Worm (Caenorhabditis elegans) whole organism, young adult: ENCODE data around the gene ZK938.11.

Source experiments
- B0019.2 ChIP-seq: fragments of 200-800 bp; sonication (Bioruptor generic); conservative IDR thresholded peaks from 2 replicates; pipeline ENCODE4 v1.3.6; 2022; ENCODE audit warnings: missing genetic modification reagents, missing genetic modification characterization, missing compliant biosample characterization
- B0261.1 ChIP-seq: sonication (generic microtip); optimal IDR thresholded peaks from 2 replicates; lab custom pipeline; 2016; ENCODE audit warnings: mild to moderate bottlenecking, missing genetic modification characterization, moderate library complexity, missing compliant biosample characterization
- D2030.7 ChIP-seq: fragments of 200-800 bp; sonication (Bioruptor generic); IDR thresholded peaks from 2 replicates; pipeline ENCODE4 v1.3.6; 2022; ENCODE audit warnings: missing genetic modification reagents, missing genetic modification characterization, missing compliant biosample characterization
- F10E7.11 ChIP-seq: sonication (generic microtip); optimal IDR thresholded peaks from 2 replicates; lab custom pipeline; 2017; ENCODE audit warnings: mild to moderate bottlenecking, missing genetic modification characterization, moderate library complexity, missing compliant biosample characterization
- F23B12.7 ChIP-seq: sonication (generic microtip); optimal IDR thresholded peaks from 2 replicates; lab custom pipeline; 2017; ENCODE audit warnings: missing genetic modification characterization, mild to moderate bottlenecking, missing compliant biosample characterization, antibody characterized with exemption, moderate library complexity; ENCODE audit not compliant: insufficient read depth
- F33H1.4 ChIP-seq: fragments of 200-800 bp; sonication (Bioruptor generic); IDR thresholded peaks from 2 replicates; pipeline ENCODE4 v1.3.6; 2022; ENCODE audit warnings: missing genetic modification reagents, missing genetic modification characterization, missing compliant biosample characterization
- F37B4.10 ChIP-seq: fragments of 200-800 bp; sonication (Bioruptor generic); IDR thresholded peaks from 2 replicates; pipeline ENCODE4 v1.3.6; 2022; ENCODE audit warnings: missing genetic modification characterization, missing compliant biosample characterization
- F39B2.1 ChIP-seq: fragments of 200-800 bp; sonication (Bioruptor generic); IDR thresholded peaks from 2 replicates; pipeline ENCODE4 v1.3.6; 2022; ENCODE audit warnings: missing genetic modification reagents, missing genetic modification characterization, missing compliant biosample characterization
- F49E8.2 ChIP-seq: sonication (generic microtip); optimal IDR thresholded peaks from 3 replicates; lab custom pipeline; 2017; ENCODE audit warnings: missing genetic modification characterization, mild to moderate bottlenecking, missing compliant biosample characterization, antibody characterized with exemption, moderate library complexity; ENCODE audit not compliant: insufficient read depth
- F52B5.7 ChIP-seq: sonication (generic microtip); optimal IDR thresholded peaks from 2 replicates; lab custom pipeline; 2016; ENCODE audit warnings: mild to moderate bottlenecking, missing genetic modification characterization, missing compliant biosample characterization
- F57C9.4 ChIP-seq: sonication (generic microtip); optimal IDR thresholded peaks from 2 replicates; lab custom pipeline; 2017; ENCODE audit warnings: mild to moderate bottlenecking, missing genetic modification characterization, missing compliant biosample characterization
- T26A5.8 ChIP-seq: sonication (generic microtip); optimal IDR thresholded peaks from 2 replicates; lab custom pipeline; 2016; ENCODE audit warnings: missing genetic modification characterization, missing compliant biosample characterization
- Y56A3A.18 ChIP-seq: fragments of 200-800 bp; sonication (Bioruptor generic); IDR thresholded peaks from 2 replicates; pipeline ENCODE4 v1.3.6; 2022; ENCODE audit warnings: missing genetic modification reagents, missing genetic modification characterization, missing compliant biosample characterization
- ZK185.1 ChIP-seq: sonication (generic microtip); optimal IDR thresholded peaks from 2 replicates; lab custom pipeline; 2016; ENCODE audit warnings: mild to moderate bottlenecking, missing genetic modification characterization, missing compliant biosample characterization; ENCODE audit not compliant: poor library complexity, severe bottlenecking
- akir-1 ChIP-seq: fragments of 200-800 bp; sonication (Bioruptor generic); optimal IDR thresholded peaks from 2 replicates; lab custom pipeline; 2018; ENCODE audit warnings: mild to moderate bottlenecking, missing genetic modification characterization, moderate library complexity, missing compliant biosample characterization
- atf-7 ChIP-seq: sonication (generic microtip); optimal IDR thresholded peaks from 2 replicates; lab custom pipeline; 2017; ENCODE audit warnings: mild to moderate bottlenecking, missing genetic modification characterization, missing compliant biosample characterization
- attf-5 ChIP-seq: fragments of 200-800 bp; sonication (Bioruptor generic); optimal IDR thresholded peaks from 2 replicates; lab custom pipeline; 2018; ENCODE audit warnings: mild to moderate bottlenecking, missing genetic modification characterization, missing compliant biosample characterization
- ceh-100 ChIP-seq: fragments of 200-800 bp; sonication (Bioruptor generic); IDR thresholded peaks from 2 replicates; pipeline ENCODE4 v1.3.6; 2022; ENCODE audit warnings: missing genetic modification reagents, missing genetic modification characterization, missing compliant biosample characterization
- ceh-27 ChIP-seq: fragments of 200-800 bp; sonication (Bioruptor generic); optimal IDR thresholded peaks from 2 replicates; lab custom pipeline; 2018; ENCODE audit warnings: mild to moderate bottlenecking, missing genetic modification characterization, moderate library complexity, missing compliant biosample characterization
- ceh-91 ChIP-seq: fragments of 200-800 bp; sonication (Bioruptor generic); IDR thresholded peaks from 2 replicates; pipeline ENCODE4 v1.3.6; 2022; ENCODE audit warnings: missing genetic modification reagents, missing genetic modification characterization, missing compliant biosample characterization
- efl-1 ChIP-seq: fragments of 150-350 bp; optimal IDR thresholded peaks from 2 replicates; lab custom pipeline; 2014; ENCODE audit warnings: missing biosample characterization, missing genetic modification reagents, missing genetic modification characterization
- egrh-3 ChIP-seq: fragments of 200-800 bp; sonication (Bioruptor generic); IDR thresholded peaks from 2 replicates; pipeline ENCODE4 v1.3.6; 2022; ENCODE audit warnings: missing genetic modification reagents, missing genetic modification characterization, missing compliant biosample characterization
- ekl-4 ChIP-seq: fragments of 200-800 bp; sonication (Bioruptor generic); IDR thresholded peaks from 2 replicates; pipeline ENCODE4 v1.3.6; 2022; ENCODE audit warnings: missing genetic modification reagents, missing genetic modification characterization, missing compliant biosample characterization
- hmg-1.2 ChIP-seq: fragments of 200-800 bp; sonication (Bioruptor generic); IDR thresholded peaks from 2 replicates; pipeline ENCODE4 v1.3.6; 2022; ENCODE audit warnings: missing genetic modification reagents, missing genetic modification characterization, missing compliant biosample characterization
- hsf-1 ChIP-seq: fragments of 200-800 bp; sonication (Bioruptor generic); IDR thresholded peaks from 2 replicates; pipeline ENCODE4 v1.3.6; 2022; ENCODE audit warnings: missing genetic modification reagents, missing genetic modification characterization, missing compliant biosample characterization
- lag-1 ChIP-seq: fragments of 200-800 bp; sonication (Bioruptor generic); IDR thresholded peaks from 2 replicates; pipeline ENCODE4 v1.3.6; 2022; ENCODE audit warnings: missing genetic modification reagents, missing genetic modification characterization, missing compliant biosample characterization
- lin-40 ChIP-seq: sonication (generic microtip); optimal IDR thresholded peaks from 2 replicates; lab custom pipeline; 2016; ENCODE audit warnings: missing genetic modification characterization, mild to moderate bottlenecking, missing compliant biosample characterization, missing genotype, missing genetic modification reagents
- lin-54 ChIP-seq: fragments of 200-800 bp; sonication (Bioruptor generic); optimal IDR thresholded peaks from 2 replicates; lab custom pipeline; 2018; ENCODE audit warnings: mild to moderate bottlenecking, missing genetic modification characterization, missing compliant biosample characterization
- madf-8 ChIP-seq: fragments of 200-800 bp; sonication (Bioruptor generic); conservative IDR thresholded peaks from 2 replicates; pipeline ENCODE4 v1.3.6; 2022; ENCODE audit warnings: missing genetic modification reagents, missing genetic modification characterization, missing compliant biosample characterization
- mel-28 ChIP-seq: sonication (generic microtip); optimal IDR thresholded peaks from 2 replicates; lab custom pipeline; 2016; ENCODE audit warnings: borderline replicate concordance, mild to moderate bottlenecking, missing genetic modification characterization, missing compliant biosample characterization
- mes-4 ChIP-seq: sonication (generic microtip); optimal IDR thresholded peaks from 2 replicates; lab custom pipeline; 2016; ENCODE audit warnings: missing genotype, missing genetic modification characterization, missing compliant biosample characterization
- nfyb-1 ChIP-seq: fragments of 200-800 bp; sonication (Bioruptor generic); IDR thresholded peaks from 2 replicates; pipeline ENCODE4 v1.3.6; 2022; ENCODE audit warnings: missing genetic modification reagents, missing genetic modification characterization, missing compliant biosample characterization
- nhr-179 ChIP-seq: sonication (generic microtip); optimal IDR thresholded peaks from 2 replicates; lab custom pipeline; 2016; ENCODE audit warnings: mild to moderate bottlenecking, missing genetic modification characterization, missing compliant biosample characterization
- rec-8 ChIP-seq, 2 experiments: sonication (generic microtip); optimal IDR thresholded peaks; 2 replicates each; lab custom pipeline; 2016; ENCODE audit warnings: mild to moderate bottlenecking in 2 of 2, missing genetic modification characterization in 2 of 2, missing genetic modification reagents in 2 of 2, missing genotype in 2 of 2, missing biosample characterization in 1 of 2, missing compliant biosample characterization in 1 of 2, moderate library complexity in 1 of 2
- snpc-3.4 ChIP-seq: sonication (generic microtip); optimal IDR thresholded peaks from 2 replicates; lab custom pipeline; 2017; ENCODE audit warnings: missing genetic modification characterization, mild to moderate bottlenecking, missing compliant biosample characterization, antibody characterized with exemption, moderate library complexity, missing genotype, missing genetic modification reagents
- snpc-4 ChIP-seq, 5 experiments: fragments of 150-350 bp in 1 of 5; sonication (generic microtip) in 4 of 5; optimal IDR thresholded peaks; 2 replicates each; lab custom pipeline; 2014 to 2018; ENCODE audit warnings: missing genetic modification characterization in 5 of 5, missing biosample characterization in 3 of 5, antibody characterized with exemption in 2 of 5, mild to moderate bottlenecking in 2 of 5, missing compliant biosample characterization in 2 of 5, missing genotype in 2 of 5, moderate library complexity in 2 of 5, missing genetic modification reagents in 1 of 5
- sptf-2 ChIP-seq: fragments of 200-800 bp; sonication (Bioruptor generic); optimal IDR thresholded peaks from 2 replicates; lab custom pipeline; 2018; ENCODE audit warnings: mild to moderate bottlenecking, missing genetic modification characterization, missing compliant biosample characterization
- tbp1 ChIP-seq: fragments of 200-800 bp; sonication (Bioruptor generic); optimal IDR thresholded peaks from 2 replicates; lab custom pipeline; 2018; ENCODE audit warnings: mild to moderate bottlenecking, missing genetic modification characterization, missing compliant biosample characterization
- tlf-1 ChIP-seq: fragments of 200-800 bp; sonication (Bioruptor generic); optimal IDR thresholded peaks from 2 replicates; lab custom pipeline; 2018; ENCODE audit warnings: mild to moderate bottlenecking, missing genetic modification characterization, missing compliant biosample characterization
- unc-130 ChIP-seq: sonication (generic microtip); optimal IDR thresholded peaks from 2 replicates; lab custom pipeline; 2016; ENCODE audit warnings: missing genetic modification reagents, missing genetic modification characterization, missing compliant biosample characterization
- ztf-18 ChIP-seq: sonication (generic microtip); optimal IDR thresholded peaks from 2 replicates; lab custom pipeline; 2016; ENCODE audit warnings: missing genotype, mild to moderate bottlenecking, missing genetic modification characterization, missing compliant biosample characterization
- ztf-25 ChIP-seq: fragments of 200-800 bp; sonication (Bioruptor generic); IDR thresholded peaks from 2 replicates; pipeline ENCODE4 v1.3.6; 2022; ENCODE audit warnings: missing genetic modification reagents, missing genetic modification characterization, missing compliant biosample characterization
- ztf-28 ChIP-seq: fragments of 200-800 bp; sonication (Bioruptor generic); IDR thresholded peaks from 2 replicates; pipeline ENCODE4 v1.3.6; 2022; ENCODE audit warnings: missing genetic modification reagents, missing genetic modification characterization, missing compliant biosample characterization

ZK938.11 gene

ce11 chrII:9859575-9859974 is 19.4 kb upstream of the ZK938.11 start, which contains the start of gene chil-5:
Gene chil-5 (minus strand): TSS chrII:9859675.
- TF ChIP-seq mes-4 (tag; lab: Kevin White, UChicago) (no peak), T26A5.8 (tag; lab: Kevin White, UChicago) (no peak), F52B5.7 (no peak), lag-1 (GFP tag; lab: Robert Waterston, UW) (no peak), ekl-4 (GFP tag; lab: Robert Waterston, UW) (no peak), F49E8.2 (tag; lab: Kevin White, UChicago) (no peak), hmg-1.2 (GFP tag; lab: Robert Waterston, UW) (no peak), tlf-1 (GFP tag; lab: Kevin White, UChicago) (no peak), F39B2.1 (GFP tag; lab: Robert Waterston, UW) (no peak), Y56A3A.18 (GFP tag; lab: Robert Waterston, UW) (no peak), ztf-25 (GFP tag; lab: Robert Waterston, UW) (no peak), tbp1 (GFP tag; lab: Kevin White, UChicago) (no peak), mel-28 (tag; lab: Kevin White, UChicago) (no peak), lin-40 (tag; lab: Kevin White, UChicago) (no peak)
- TF ChIP-seq, all 124 proteins: peak for 0

ce11 chrII:9857791-9858190 is 17.6 kb upstream of the ZK938.11 start, which contains the start of gene chil-6:
Gene chil-6 (minus strand): TSS chrII:9857891.
- TF ChIP-seq sptf-2 (GFP tag; lab: Kevin White, UChicago), result no peak
- TF ChIP-seq akir-1 (GFP tag; lab: Kevin White, UChicago), result no peak
- no peak for TF ChIP-seq mel-28 (tag; lab: Kevin White, UChicago)
- no peak for TF ChIP-seq B0261.1 (tag; lab: Kevin White, UChicago)
- no peak for TF ChIP-seq snpc-3.4
- TF ChIP-seq F33H1.4 (GFP tag; lab: Robert Waterston, UW), result no peak
- no peak for TF ChIP-seq F37B4.10 (GFP tag; lab: Robert Waterston, UW)
- TF ChIP-seq F57C9.4 (tag; lab: Kevin White, UChicago), result no peak
- no peak for TF ChIP-seq egrh-3 (GFP tag; lab: Robert Waterston, UW)
- no peak for TF ChIP-seq B0019.2 (GFP tag; lab: Robert Waterston, UW)
- no peak for TF ChIP-seq D2030.7 (GFP tag; lab: Robert Waterston, UW)
- TF ChIP-seq ztf-18, result no peak
- TF ChIP-seq ceh-91 (GFP tag; lab: Robert Waterston, UW), result no peak
- TF ChIP-seq madf-8 (GFP tag; lab: Robert Waterston, UW), result no peak
- TF ChIP-seq snpc-4 (GFP tag; optimal IDR thresholded peaks at IDR 0.05; lab: Kevin White, UChicago), result no peak
- TF ChIP-seq snpc-4 (tag; optimal IDR thresholded peaks at IDR 0.05; lab: Kevin White, UChicago), result no peak
- TF ChIP-seq ztf-28 (GFP tag; lab: Robert Waterston, UW), result no peak
- no peak for TF ChIP-seq hsf-1 (GFP tag; lab: Robert Waterston, UW)

- TF ChIP-seq lin-54 (GFP tag; lab: Kevin White, UChicago), result no peak
Observed at ce11 chrII:9855620-9856019, 15.4 kb upstream of the ZK938.11 start, which contains the start of gene chil-4. Gene chil-4 (minus strand): TSS chrII:9855720.

ce11 chrII:9850945-9851344 is 10.7 kb upstream of the ZK938.11 start, which contains the start of gene ZK938.10:
Gene ZK938.10 (minus strand): TSS chrII:9851045.
- TF ChIP-seq ceh-27 (GFP tag; lab: Kevin White, UChicago), result no peak
- TF ChIP-seq F10E7.11 (tag; lab: Kevin White, UChicago), result no peak
- TF ChIP-seq attf-5, result no peak
- no peak for TF ChIP-seq efl-1 (GFP tag; lab: Kevin White, UChicago)
- no peak for TF ChIP-seq unc-130 (GFP tag; lab: Kevin White, UChicago)
- TF ChIP-seq snpc-3.4, result no peak
- no peak for TF ChIP-seq ceh-100 (GFP tag; lab: Robert Waterston, UW)
- TF ChIP-seq atf-7 (tag; lab: Kevin White, UChicago), result no peak
- no peak for TF ChIP-seq rec-8 (tag; optimal IDR thresholded peaks at IDR 0.05; lab: Kevin White, UChicago)
- no peak for TF ChIP-seq nfyb-1 (GFP tag; lab: Robert Waterston, UW)
- no peak for TF ChIP-seq nhr-179
- TF ChIP-seq hmg-1.2 (GFP tag; lab: Robert Waterston, UW), result no peak
- TF ChIP-seq ZK185.1 (tag; lab: Kevin White, UChicago), result no peak
- TF ChIP-seq F23B12.7 (tag; lab: Kevin White, UChicago), result no peak
